Fruit fly (Drosophila melanogaster) whole organism, embryonic: Measurements from ENCODE around the gene Snm1.

Experiments used
- Aef1 ChIP-seq: fragments of 200-800 bp; sonication (Bioruptor generic); IDR thresholded peaks from 3 replicates; pipeline ENCODE4 v1.3.6; 2022; ENCODE audit warnings: missing biosample characterization, missing genetic modification characterization
- Bteb2 ChIP-seq: fragments of 200-800 bp; sonication (Bioruptor generic); optimal IDR thresholded peaks from 2 replicates; lab custom pipeline; 2016; ENCODE audit warnings: missing biosample characterization, missing genetic modification characterization
- CG10959 ChIP-seq: fragments of 200-800 bp; sonication (Bioruptor generic); IDR thresholded peaks from 2 replicates; pipeline ENCODE4 v1.3.6; 2022; ENCODE audit warnings: missing biosample characterization, missing genetic modification characterization
- CG10979 ChIP-seq: fragments of 200-800 bp; sonication (Bioruptor generic); optimal IDR thresholded peaks from 2 replicates; lab custom pipeline; 2018; ENCODE audit warnings: missing biosample characterization, mild to moderate bottlenecking, missing genetic modification characterization, moderate library complexity
- CG13287 ChIP-seq: fragments of 200-800 bp; sonication (Bioruptor generic); IDR thresholded peaks from 2 replicates; pipeline ENCODE4 v1.3.6; 2022; ENCODE audit warnings: missing biosample characterization, missing genetic modification characterization; ENCODE audit not compliant: partially characterized antibody
- CG13894 ChIP-seq: fragments of 200-800 bp; sonication (Bioruptor generic); optimal IDR thresholded peaks from 3 replicates; lab custom pipeline; 2018; ENCODE audit warnings: missing biosample characterization, mild to moderate bottlenecking, missing genetic modification characterization, moderate library complexity
- CG1602 ChIP-seq: fragments of 200-800 bp; sonication (Bioruptor generic); optimal IDR thresholded peaks from 3 replicates; lab custom pipeline; 2016; ENCODE audit warnings: missing biosample characterization, missing genetic modification characterization
- CG1603 ChIP-seq: fragments of 200-800 bp; sonication (Bioruptor generic); optimal IDR thresholded peaks from 2 replicates; lab custom pipeline; 2019; ENCODE audit warnings: missing biosample characterization, mild to moderate bottlenecking, missing genetic modification characterization, moderate library complexity
- CG16779 ChIP-seq: fragments of 200-800 bp; sonication (Bioruptor generic); IDR thresholded peaks from 2 replicates; pipeline ENCODE4 v1.3.6; 2022; ENCODE audit warnings: missing biosample characterization, missing genetic modification characterization
- CG17186 ChIP-seq: fragments of 200-800 bp; sonication (Bioruptor generic); optimal IDR thresholded peaks from 3 replicates; lab custom pipeline; 2017; ENCODE audit warnings: missing biosample characterization, missing genetic modification reagents, missing genetic modification characterization
- CG18011 ChIP-seq: fragments of 200-800 bp; sonication (Bioruptor generic); optimal IDR thresholded peaks from 2 replicates; lab custom pipeline; 2017; ENCODE audit warnings: missing biosample characterization, missing genetic modification characterization, mild to moderate bottlenecking, moderate library complexity, missing genotype
- CG18599 ChIP-seq: fragments of 200-800 bp; sonication (Bioruptor generic); optimal IDR thresholded peaks from 3 replicates; lab custom pipeline; 2017; ENCODE audit warnings: missing biosample characterization, missing genetic modification characterization, mild to moderate bottlenecking, moderate library complexity, missing genetic modification reagents
- CG3281 ChIP-seq: fragments of 200-800 bp; sonication (Bioruptor generic); optimal IDR thresholded peaks from 3 replicates; lab custom pipeline; 2017; ENCODE audit warnings: missing biosample characterization, mild to moderate bottlenecking, missing genetic modification characterization
- CG42726 ChIP-seq: fragments of 200-800 bp; sonication (Bioruptor generic); IDR thresholded peaks from 2 replicates; pipeline ENCODE4 v1.3.6; 2022; ENCODE audit warnings: missing biosample characterization, missing genetic modification characterization; ENCODE audit not compliant: partially characterized antibody
- CG4282 ChIP-seq: fragments of 200-800 bp; sonication (Bioruptor generic); optimal IDR thresholded peaks from 2 replicates; lab custom pipeline; 2016; ENCODE audit warnings: missing biosample characterization, missing genetic modification characterization
- CG5180 ChIP-seq: fragments of 200-800 bp; sonication (Bioruptor generic); optimal IDR thresholded peaks from 3 replicates; lab custom pipeline; 2017; ENCODE audit warnings: missing biosample characterization, missing genetic modification characterization, mild to moderate bottlenecking, moderate library complexity, missing genetic modification reagents
- CG5953 ChIP-seq: fragments of 200-800 bp; sonication (Bioruptor generic); IDR thresholded peaks from 2 replicates; pipeline ENCODE4 v1.3.6; 2022; ENCODE audit warnings: missing biosample characterization, missing genetic modification characterization
- CG7786 ChIP-seq: fragments of 200-800 bp; sonication (Bioruptor generic); optimal IDR thresholded peaks from 2 replicates; lab custom pipeline; 2016; ENCODE audit warnings: missing biosample characterization, missing genetic modification characterization
- CG8765 ChIP-seq: fragments of 200-800 bp; sonication (Bioruptor generic); IDR thresholded peaks from 2 replicates; pipeline ENCODE4 v1.3.6; 2022; ENCODE audit warnings: missing biosample characterization, missing genetic modification characterization
- CG8944 ChIP-seq: fragments of 200-800 bp; sonication (Bioruptor generic); optimal IDR thresholded peaks from 3 replicates; lab custom pipeline; 2016; ENCODE audit warnings: missing biosample characterization, missing genetic modification characterization
- CG9215 ChIP-seq: fragments of 200-800 bp; sonication (Bioruptor generic); IDR thresholded peaks from 2 replicates; pipeline ENCODE4 v1.3.6; 2022; ENCODE audit warnings: missing biosample characterization, missing genetic modification characterization
- CTCF ChIP-seq: fragments of 200-800 bp; sonication (Bioruptor generic); optimal IDR thresholded peaks from 2 replicates; lab custom pipeline; 2017; ENCODE audit warnings: missing biosample characterization, mild to moderate bottlenecking, missing genetic modification characterization, moderate library complexity
- D ChIP-seq, 2 experiments: fragments of 200-800 bp in 1 of 2; fragments of >200 bp in 1 of 2; sonication (Bioruptor generic) in 1 of 2; optimal IDR thresholded peaks; 2 replicates in 1 of 2; 3 replicates in 1 of 2; lab custom pipeline; 2017; ENCODE audit warnings: mild to moderate bottlenecking in 1 of 2, missing biosample characterization in 1 of 2, missing genetic modification characterization in 1 of 2, missing genetic modification reagents in 1 of 2
- D19B ChIP-seq: fragments of 200-800 bp; sonication (Bioruptor generic); optimal IDR thresholded peaks from 2 replicates; lab custom pipeline; 2017; ENCODE audit warnings: missing biosample characterization, mild to moderate bottlenecking, missing genetic modification characterization
- Drgx ChIP-seq: fragments of 200-800 bp; sonication (Bioruptor generic); IDR thresholded peaks from 2 replicates; pipeline ENCODE4 v1.3.6; 2022; ENCODE audit warnings: missing biosample characterization, missing genetic modification characterization
- ERR ChIP-seq: fragments of 200-800 bp; sonication (Bioruptor generic); optimal IDR thresholded peaks from 2 replicates; lab custom pipeline; 2016; ENCODE audit warnings: missing biosample characterization, missing genetic modification characterization
- Hand ChIP-seq: fragments of 200-800 bp; sonication (Bioruptor generic); optimal IDR thresholded peaks from 2 replicates; lab custom pipeline; 2017; ENCODE audit warnings: mild to moderate bottlenecking, missing biosample characterization, missing genetic modification reagents, missing genetic modification characterization
- Hey ChIP-seq: fragments of 200-800 bp; sonication (Bioruptor generic); optimal IDR thresholded peaks from 3 replicates; lab custom pipeline; 2018; ENCODE audit warnings: missing biosample characterization, mild to moderate bottlenecking, missing genetic modification characterization
- Max ChIP-seq: fragments of 200-800 bp; sonication (Bioruptor generic); optimal IDR thresholded peaks from 2 replicates; lab custom pipeline; 2016; ENCODE audit warnings: missing biosample characterization, mild to moderate bottlenecking, missing genetic modification characterization
- NC2α ChIP-seq: fragments of 200-800 bp; sonication (Bioruptor generic); optimal IDR thresholded peaks from 2 replicates; lab custom pipeline; 2016; ENCODE audit warnings: missing biosample characterization, missing genetic modification characterization
- Oli ChIP-seq: fragments of 200-800 bp; sonication (Bioruptor generic); optimal IDR thresholded peaks from 2 replicates; lab custom pipeline; 2018; ENCODE audit warnings: missing biosample characterization, mild to moderate bottlenecking, missing genetic modification characterization, moderate library complexity
- Sox100B ChIP-seq: fragments of 200-800 bp; sonication (Bioruptor generic); optimal IDR thresholded peaks from 3 replicates; lab custom pipeline; 2018; ENCODE audit warnings: missing biosample characterization, mild to moderate bottlenecking, missing genetic modification characterization
- YL-1 ChIP-seq: fragments of 200-800 bp; sonication (Bioruptor generic); optimal IDR thresholded peaks from 3 replicates; lab custom pipeline; 2017; ENCODE audit warnings: missing biosample characterization, mild to moderate bottlenecking, missing genetic modification characterization
- amos ChIP-seq: fragments of 200-800 bp; sonication (Bioruptor generic); IDR thresholded peaks from 2 replicates; pipeline ENCODE4 v1.3.6; 2022; ENCODE audit warnings: missing biosample characterization, missing genetic modification characterization; ENCODE audit not compliant: partially characterized antibody
- bab2 ChIP-seq: fragments of 200-800 bp; sonication (Bioruptor generic); optimal IDR thresholded peaks from 2 replicates; lab custom pipeline; 2016; ENCODE audit warnings: missing biosample characterization, missing genetic modification characterization
- bcd ChIP-seq: fragments of 200-800 bp; sonication (Bioruptor generic); optimal IDR thresholded peaks from 2 replicates; lab custom pipeline; 2017; ENCODE audit warnings: missing biosample characterization, mild to moderate bottlenecking, missing genetic modification characterization
- bowl ChIP-seq: fragments of 200-800 bp; sonication (Bioruptor generic); IDR thresholded peaks from 2 replicates; pipeline ENCODE4 v1.3.6; 2022; ENCODE audit warnings: missing biosample characterization, missing genetic modification characterization
- chm ChIP-seq: fragments of 200-800 bp; sonication (Bioruptor generic); IDR thresholded peaks from 2 replicates; pipeline ENCODE4 v1.3.6; 2022; ENCODE audit warnings: missing biosample characterization, missing genetic modification characterization
- ci ChIP-seq: fragments of 200-800 bp; sonication (Bioruptor generic); IDR thresholded peaks from 3 replicates; pipeline ENCODE4 v1.3.6; 2022; ENCODE audit warnings: missing biosample characterization, missing genetic modification characterization
- da ChIP-seq: fragments of 200-800 bp; sonication (Bioruptor generic); optimal IDR thresholded peaks from 2 replicates; lab custom pipeline; 2016; ENCODE audit warnings: missing biosample characterization, missing genetic modification characterization
- dan ChIP-seq: fragments of 200-800 bp; sonication (Bioruptor generic); IDR thresholded peaks from 2 replicates; pipeline ENCODE4 v1.3.6; 2022; ENCODE audit warnings: missing biosample characterization, missing genetic modification characterization
- dati ChIP-seq: fragments of 200-800 bp; sonication (Bioruptor generic); IDR thresholded peaks from 2 replicates; pipeline ENCODE4 v1.3.6; 2022; ENCODE audit warnings: missing biosample characterization, missing genetic modification characterization
- gce ChIP-seq: fragments of 200-800 bp; sonication (Bioruptor generic); IDR thresholded peaks from 3 replicates; pipeline ENCODE4 v1.3.6; 2022; ENCODE audit warnings: missing biosample characterization, missing genetic modification characterization
- gfzf ChIP-seq: fragments of 200-800 bp; sonication (Bioruptor generic); optimal IDR thresholded peaks from 2 replicates; lab custom pipeline; 2016; ENCODE audit warnings: missing biosample characterization, mild to moderate bottlenecking, missing genetic modification characterization, moderate library complexity
- her ChIP-seq: fragments of 200-800 bp; sonication (Bioruptor generic); optimal IDR thresholded peaks from 2 replicates; lab custom pipeline; 2016; ENCODE audit warnings: missing biosample characterization, missing genetic modification characterization
- lov ChIP-seq, 2 experiments: fragments of 200-800 bp in 1 of 2; fragments of >200 bp in 1 of 2; sonication (Bioruptor generic) in 1 of 2; IDR thresholded peaks in 1 of 2; optimal IDR thresholded peaks in 1 of 2; 2 replicates in 1 of 2; 3 replicates in 1 of 2; pipeline versions ENCODE4 v1.3.6 to Lab custom; 2017 to 2022; ENCODE audit warnings: missing biosample characterization in 1 of 2, missing genetic modification characterization in 1 of 2
- pita ChIP-seq: fragments of 200-800 bp; sonication (Bioruptor generic); optimal IDR thresholded peaks from 2 replicates; lab custom pipeline; 2017; ENCODE audit warnings: missing biosample characterization, mild to moderate bottlenecking, missing genetic modification characterization
- run ChIP-seq: fragments of 200-800 bp; sonication (Bioruptor generic); optimal IDR thresholded peaks from 3 replicates; lab custom pipeline; 2018; ENCODE audit warnings: missing biosample characterization, mild to moderate bottlenecking, missing genetic modification characterization
- vvl ChIP-seq: fragments of 200-800 bp; sonication (Bioruptor generic); IDR thresholded peaks from 2 replicates; pipeline ENCODE4 v1.3.6; 2022; ENCODE audit warnings: missing biosample characterization, missing genetic modification characterization
- wor ChIP-seq: fragments of 200-800 bp; sonication (Bioruptor generic); IDR thresholded peaks from 2 replicates; pipeline ENCODE4 v1.3.6; 2022; ENCODE audit warnings: missing biosample characterization, missing genetic modification characterization

Gene Snm1

dm6 chr3R:5518627-5519026 is 36.3 kb upstream of the Snm1 start (continued):
- TF ChIP-seq wor, result 0 out of 2 replicates have a peak, but pooled peaks have one; percentile 22
- peak; percentile 67 for TF ChIP-seq Oli
- TF ChIP-seq CG4282 (GFP tag; lab: Kevin White, UChicago), result no peak
- TF ChIP-seq da, result peak; percentile 35
- TF ChIP-seq CG42726, result no peak
- no peak for TF ChIP-seq D (optimal IDR thresholded peaks at IDR 0.05; lab: Kevin White, UChicago)
- TF ChIP-seq D (GFP tag; optimal IDR thresholded peaks at IDR 0.05; lab: Kevin White, UChicago), result peak; percentile 60
- no peak for TF ChIP-seq YL-1 (GFP tag; lab: Kevin White, UChicago)
- no peak for TF ChIP-seq pita
- TF ChIP-seq D19B (GFP tag; lab: Kevin White, UChicago), result peak; percentile 17
- TF ChIP-seq lov (optimal IDR thresholded peaks at IDR 0.05; lab: Kevin White, UChicago), result no peak
- 0 out of 3 replicates have a peak, but pooled peaks have one; percentile 49 for TF ChIP-seq lov (GFP tag; IDR thresholded peaks at IDR 0.05; lab: Robert Waterston, UW)
- TF ChIP-seq gce (GFP tag; lab: Robert Waterston, UW), result no peak
- peak; percentile 54 for TF ChIP-seq her (GFP tag; lab: Kevin White, UChicago)
- no peak for TF ChIP-seq Hey
- TF ChIP-seq CG8944 (GFP tag; lab: Kevin White, UChicago), result peak; percentile 38
- TF ChIP-seq amos (GFP tag; lab: Robert Waterston, UW), result no peak
- peak; percentile 32 for TF ChIP-seq bab2
- TF ChIP-seq Aef1 (GFP tag; lab: Robert Waterston, UW), result no peak; the same call in 2 of the 3 replicates
- peak; percentile 23 for TF ChIP-seq CG7786
- TF ChIP-seq CG13894, result no peak
- peak; percentile 51 for TF ChIP-seq Drgx (GFP tag; lab: Robert Waterston, UW)
- TF ChIP-seq Bteb2 (GFP tag; lab: Kevin White, UChicago), result peak; percentile 22
- TF ChIP-seq CTCF (GFP tag; lab: Kevin White, UChicago), result no peak
- TF ChIP-seq NC2α (GFP tag; lab: Kevin White, UChicago), result peak; percentile 19
- no peak for TF ChIP-seq CG16779 (GFP tag; lab: Robert Waterston, UW)
- TF ChIP-seq Sox100B (GFP tag; lab: Kevin White, UChicago), result no peak
- TF ChIP-seq ci (GFP tag; lab: Robert Waterston, UW), result peak; percentile 76
- no peak for TF ChIP-seq CG8765
- TF ChIP-seq bcd, result peak; percentile 15
- no peak for TF ChIP-seq gfzf
- no peak for TF ChIP-seq run (tag; lab: Kevin White, UChicago)
- TF ChIP-seq dati (GFP tag; lab: Robert Waterston, UW), result peak; percentile 39; the same call in 1 of the 2 replicates
- TF ChIP-seq CG9215, result no peak; the same call in 1 of the 2 replicates
- peak; percentile 74 for TF ChIP-seq chm (GFP tag; lab: Robert Waterston, UW)
- TF ChIP-seq CG17186 (GFP tag; lab: Kevin White, UChicago), result no peak
- no peak for TF ChIP-seq CG13287 (GFP tag; lab: Robert Waterston, UW)
- 0 out of 2 replicates have a peak, but pooled peaks have one; percentile 18 for TF ChIP-seq CG5953
- TF ChIP-seq vvl (GFP tag; lab: Robert Waterston, UW), result peak; percentile 61
- no peak for TF ChIP-seq dan (GFP tag; lab: Robert Waterston, UW)
- TF ChIP-seq CG18011 (GFP tag; lab: Kevin White, UChicago), result no peak
- peak; percentile 68 for TF ChIP-seq CG1603
- TF ChIP-seq bowl (GFP tag; lab: Robert Waterston, UW), result no peak
- no peak for TF ChIP-seq ERR (GFP tag; lab: Kevin White, UChicago)
- TF ChIP-seq CG3281, result no peak
- no peak for TF ChIP-seq Max
- no peak for TF ChIP-seq Hand (GFP tag; lab: Kevin White, UChicago)
- no peak for TF ChIP-seq CG5180 (GFP tag; lab: Kevin White, UChicago)
- TF ChIP-seq CG10959 (GFP tag; lab: Robert Waterston, UW), result no peak
- peak; percentile 62 for TF ChIP-seq CG10979
- no peak for TF ChIP-seq CG1602
- no peak for TF ChIP-seq CG18599 (GFP tag; lab: Kevin White, UChicago)
